2 worm cellular contexts compared by ENCODE assay signal in genomic region chrIV:5850765-5851377, ce11.
A peak's percentile ranks its signal among the peaks of the same experiment; 100 is the strongest.
TF ChIP-seq lines count a peak whose summit lies in the region.

No protein-coding gene starts in this region.

TF ChIP-seq in whole organism, L4 larva, 104 proteins besides CTCF, POLR2A, EP300 and RAD21:
- 0 out of 2 replicates have a peak, but pooled peaks have one; percentile 9 for TF ChIP-seq Y48G9A.11 (GFP tag; IDR thresholded peaks at IDR 0.05; lab: Robert Waterston, UW)
- peak; percentile 59; the same call in 1 of the 2 replicates for TF ChIP-seq snpc-1.2 (GFP tag; IDR thresholded peaks at IDR 0.05; lab: Robert Waterston, UW)
- no peak for TF ChIP-seq gei-8 (GFP tag; optimal IDR thresholded peaks at IDR 0.05; lab: Kevin White, UChicago)
- peak; percentile 32; the same call in 1 of the 2 replicates for TF ChIP-seq lin-38 (GFP tag; IDR thresholded peaks at IDR 0.05; lab: Robert Waterston, UW)
- peak in 1 of 2 experiments; percentile 52 for TF ChIP-seq unc-62 (GFP tag; optimal IDR thresholded peaks at IDR 0.05 in 1 of 2; lab: Kevin White, UChicago)
- TF ChIP-seq unc-62 (tag; optimal IDR thresholded peaks at IDR 0.05; lab: Kevin White, UChicago) = no peak
- peak; percentile 58 for TF ChIP-seq F49E8.2 (tag; optimal IDR thresholded peaks at IDR 0.05; lab: Kevin White, UChicago; ENCODE audit: borderline replicate concordance)

TF ChIP-seq in whole organism, young adult, 124 proteins besides CTCF, POLR2A, EP300 and RAD21:
- TF ChIP-seq lsl-1 (GFP tag; optimal IDR thresholded peaks at IDR 0.05; lab: Kevin White, UChicago) (peak; percentile 47), ceh-27 (GFP tag; optimal IDR thresholded peaks at IDR 0.05; lab: Kevin White, UChicago) (no peak), madf-6 (GFP tag; IDR thresholded peaks at IDR 0.05; lab: Robert Waterston, UW) (no peak; the same call in 1 of the 2 replicates), lin-40 (tag; optimal IDR thresholded peaks at IDR 0.05; lab: Kevin White, UChicago) (no peak), attf-5 (GFP tag; optimal IDR thresholded peaks at IDR 0.05; lab: Kevin White, UChicago) (no peak), lin-35 (GFP tag; optimal IDR thresholded peaks at IDR 0.05; lab: Kevin White, UChicago) (no peak), madf-3 (GFP tag; IDR thresholded peaks at IDR 0.05; lab: Robert Waterston, UW) (no peak), ceh-40 (GFP tag; IDR thresholded peaks at IDR 0.05; lab: Robert Waterston, UW) (no peak), F57C9.4 (tag; optimal IDR thresholded peaks at IDR 0.05; lab: Kevin White, UChicago) (no peak), zfh-2 (GFP tag; conservative IDR thresholded peaks at IDR 0.05; lab: Robert Waterston, UW) (no peak), nhr-179 (tag; optimal IDR thresholded peaks at IDR 0.05; lab: Kevin White, UChicago) (no peak), dpff-1 (tag; optimal IDR thresholded peaks at IDR 0.05; lab: Kevin White, UChicago) (no peak), T07F8.4 (tag; optimal IDR thresholded peaks at IDR 0.05; lab: Kevin White, UChicago) (no peak), Y56A3A.18 (GFP tag; IDR thresholded peaks at IDR 0.05; lab: Robert Waterston, UW) (no peak), ets-4 (GFP tag; optimal IDR thresholded peaks at IDR 0.05; lab: Kevin White, UChicago) (no peak), hrde-1 (tag; optimal IDR thresholded peaks at IDR 0.05; lab: Kevin White, UChicago; ENCODE audit: borderline replicate concordance) (no peak), snpc-1.1 (tag; optimal IDR thresholded peaks at IDR 0.05; lab: Kevin White, UChicago; ENCODE audit: insufficient read depth) (no peak), attf-6 (GFP tag; IDR thresholded peaks at IDR 0.05; lab: Robert Waterston, UW) (peak; percentile 38; the same call in 1 of the 2 replicates), F10E7.11 (tag; optimal IDR thresholded peaks at IDR 0.05; lab: Kevin White, UChicago) (no peak), die-1 (tag; optimal IDR thresholded peaks at IDR 0.05; lab: Kevin White, UChicago) (peak; percentile 8), somi-1 (GFP tag; optimal IDR thresholded peaks at IDR 0.05; lab: Kevin White, UChicago) (no peak), F57A8.1 (GFP tag; optimal IDR thresholded peaks at IDR 0.05; lab: Kevin White, UChicago) (no peak), pbrm-1 (GFP tag; IDR thresholded peaks at IDR 0.05; lab: Robert Waterston, UW) (0 out of 2 replicates have a peak, but pooled peaks have one; percentile 40), F49E8.2 (tag; optimal IDR thresholded peaks at IDR 0.05; lab: Kevin White, UChicago; ENCODE audit: insufficient read depth) (peak; percentile 42), F37B4.10 (GFP tag; IDR thresholded peaks at IDR 0.05; lab: Robert Waterston, UW) (no peak), lag-1 (GFP tag; IDR thresholded peaks at IDR 0.05; lab: Robert Waterston, UW) (no peak), him-1 (tag; optimal IDR thresholded peaks at IDR 0.05; lab: Kevin White, UChicago) (no peak), athp-1 (tag; optimal IDR thresholded peaks at IDR 0.05; lab: Kevin White, UChicago) (peak; percentile 34), nhr-80 (tag; optimal IDR thresholded peaks at IDR 0.05; lab: Kevin White, UChicago) (no peak), dox-1 (GFP tag; IDR thresholded peaks at IDR 0.05; lab: Robert Waterston, UW) (no peak), dpl-1 (GFP tag; optimal IDR thresholded peaks at IDR 0.05; lab: Kevin White, UChicago) (no peak), F23B12.7 (tag; optimal IDR thresholded peaks at IDR 0.05; lab: Kevin White, UChicago; ENCODE audit: insufficient read depth) (no peak), Y53G8AR.9 (GFP tag; conservative IDR thresholded peaks at IDR 0.05; lab: Robert Waterston, UW) (no peak), B0261.1 (tag; optimal IDR thresholded peaks at IDR 0.05; lab: Kevin White, UChicago) (no peak), cebp-1 (GFP tag; IDR thresholded peaks at IDR 0.05; lab: Robert Waterston, UW) (no peak), cebp-1 (tag; optimal IDR thresholded peaks at IDR 0.05; lab: Kevin White, UChicago) (no peak), pha-4 (tag; optimal IDR thresholded peaks at IDR 0.05; lab: Kevin White, UChicago) (no peak), fkh-3 (tag; optimal IDR thresholded peaks at IDR 0.05; lab: Kevin White, UChicago) (no peak), ztf-26 (tag; optimal IDR thresholded peaks at IDR 0.05; lab: Kevin White, UChicago) (no peak), Y53F4B.3 (GFP tag; IDR thresholded peaks at IDR 0.05; lab: Robert Waterston, UW) (no peak), zim-3 (tag; optimal IDR thresholded peaks at IDR 0.05; lab: Kevin White, UChicago) (no peak), xnd-1 (tag; optimal IDR thresholded peaks at IDR 0.05; lab: Kevin White, UChicago) (no peak), cebp-2 (GFP tag; IDR thresholded peaks at IDR 0.05; lab: Robert Waterston, UW) (no peak), mes-4 (tag; optimal IDR thresholded peaks at IDR 0.05; lab: Kevin White, UChicago) (no peak), tlf-1 (GFP tag; optimal IDR thresholded peaks at IDR 0.05; lab: Kevin White, UChicago) (peak; percentile 22), aptf-3 (GFP tag; IDR thresholded peaks at IDR 0.05; lab: Robert Waterston, UW) (no peak), C17E4.6 (GFP tag; IDR thresholded peaks at IDR 0.05; lab: Robert Waterston, UW) (no peak), mcd-1 (GFP tag; IDR thresholded peaks at IDR 0.05; lab: Robert Waterston, UW) (no peak), ztf-6 (GFP tag; IDR thresholded peaks at IDR 0.05; lab: Robert Waterston, UW) (no peak), nfya-2 (GFP tag; IDR thresholded peaks at IDR 0.05; lab: Robert Waterston, UW) (no peak), nhr-27 (tag; optimal IDR thresholded peaks at IDR 0.05; lab: Kevin White, UChicago) (no peak), attf-3 (GFP tag; conservative IDR thresholded peaks at IDR 0.05; lab: Robert Waterston, UW) (no peak), bed-1 (GFP tag; IDR thresholded peaks at IDR 0.05; lab: Robert Waterston, UW) (no peak), B0019.2 (GFP tag; conservative IDR thresholded peaks at IDR 0.05; lab: Robert Waterston, UW) (no peak), let-607 (tag; optimal IDR thresholded peaks at IDR 0.05; lab: Kevin White, UChicago) (no peak), ceh-58 (GFP tag; IDR thresholded peaks at IDR 0.05; lab: Robert Waterston, UW) (no peak), tbp1 (GFP tag; optimal IDR thresholded peaks at IDR 0.05; lab: Kevin White, UChicago) (peak; percentile 15), sptf-2 (GFP tag; optimal IDR thresholded peaks at IDR 0.05; lab: Kevin White, UChicago) (no peak), nhr-120 (GFP tag; IDR thresholded peaks at IDR 0.05; lab: Robert Waterston, UW) (no peak), T26A5.8 (tag; optimal IDR thresholded peaks at IDR 0.05; lab: Kevin White, UChicago) (no peak), unc-62 (GFP tag; optimal IDR thresholded peaks at IDR 0.05; lab: Kevin White, UChicago) (no peak), snpc-4 (GFP tag; optimal IDR thresholded peaks at IDR 0.05; lab: Kevin White, UChicago) (no peak), snpc-4 (tag; optimal IDR thresholded peaks at IDR 0.05; lab: Kevin White, UChicago) (peak in 1 of 4 experiments; percentile 83), lin-26 (GFP tag; IDR thresholded peaks at IDR 0.05; lab: Robert Waterston, UW) (peak; percentile 34; the same call in 1 of the 2 replicates), F22D6.2 (tag; optimal IDR thresholded peaks at IDR 0.05; lab: Kevin White, UChicago) (no peak), lsy-27 (tag; optimal IDR thresholded peaks at IDR 0.05; lab: Kevin White, UChicago; ENCODE audit: borderline replicate concordance, insufficient read depth) (no peak), rec-8 (tag; optimal IDR thresholded peaks at IDR 0.05; lab: Kevin White, UChicago) (no peak), Y79H2A.3 (GFP tag; conservative IDR thresholded peaks at IDR 0.05; lab: Robert Waterston, UW) (no peak), hlh-12 (tag; optimal IDR thresholded peaks at IDR 0.05; lab: Kevin White, UChicago) (no peak), sdz-38 (tag; optimal IDR thresholded peaks at IDR 0.05; lab: Kevin White, UChicago) (no peak), egrh-3 (GFP tag; IDR thresholded peaks at IDR 0.05; lab: Robert Waterston, UW) (no peak), nfya-1 (tag; optimal IDR thresholded peaks at IDR 0.05; lab: Kevin White, UChicago; ENCODE audit: borderline replicate concordance, insufficient read depth) (no peak), ceh-100 (GFP tag; IDR thresholded peaks at IDR 0.05; lab: Robert Waterston, UW) (no peak), ztf-22 (GFP tag; optimal IDR thresholded peaks at IDR 0.05; lab: Kevin White, UChicago) (no peak), let-526 (GFP tag; IDR thresholded peaks at IDR 0.05; lab: Robert Waterston, UW) (no peak)

Comparison
In these comparisons a context has a peak if more than half of its experiments do, and no peak if none do; other contexts are left out.
1. Of the 7 proteins assayed by ChIP-seq in both whole organism, young adult and whole organism, L4 larva: peak only in whole organism, young adult: none; only in whole organism, L4 larva: none; in both: F49E8.2; in neither: 4; mixed calls (peak in some experiments, not most) for 2.